Fruit fly (Drosophila melanogaster): ENCODE measurements around the gene CG14374.

DNA sequence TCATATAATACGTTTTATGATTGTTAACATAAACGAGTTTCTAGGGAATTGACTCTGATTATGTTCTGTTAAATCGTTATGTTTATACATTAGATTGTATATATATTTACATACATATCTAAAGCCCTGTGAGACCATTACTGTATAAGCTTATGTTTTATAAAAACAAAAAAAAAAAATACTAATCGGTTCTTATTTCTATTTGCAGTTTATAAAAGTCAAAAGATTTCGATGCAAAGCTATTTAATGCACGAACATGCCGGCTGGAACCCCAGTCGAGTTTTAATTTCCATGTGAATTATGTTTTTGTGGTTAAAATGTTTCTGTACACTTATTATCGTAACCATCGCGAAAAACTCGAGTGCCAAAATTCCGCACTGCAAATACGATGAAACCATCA lies 43.6 kb downstream of the CG14374 start, which contains the start of gene mthl12:
- TF ChIP-seq Eip74EF (GFP tag; optimal IDR thresholded peaks at IDR 0.05) (no peak), dan (GFP tag; IDR thresholded peaks at IDR 0.05) (no peak), wor (GFP tag; IDR thresholded peaks at IDR 0.05) (no peak), Antp (GFP tag; optimal IDR thresholded peaks at IDR 0.05) (no peak), ato (GFP tag; IDR thresholded peaks at IDR 0.05; ENCODE audit: partially characterized antibody) (no peak), cad (GFP tag; optimal IDR thresholded peaks at IDR 0.05) (no peak), Spps (tag; optimal IDR thresholded peaks at IDR 0.05) (no peak), pho (GFP tag; optimal IDR thresholded peaks at IDR 0.05) (no peak), jing (GFP tag; optimal IDR thresholded peaks at IDR 0.05) (no peak), Max (GFP tag; optimal IDR thresholded peaks at IDR 0.05) (no peak), CG1603 (tag; optimal IDR thresholded peaks at IDR 0.05) (no peak), nom (GFP tag; optimal IDR thresholded peaks at IDR 0.05) (no peak)

All from whole organism, embryonic.